Worm (Caenorhabditis elegans): ENCODE measurements around the gene F23F1.6.

F23F1.6 gene

DNA sequence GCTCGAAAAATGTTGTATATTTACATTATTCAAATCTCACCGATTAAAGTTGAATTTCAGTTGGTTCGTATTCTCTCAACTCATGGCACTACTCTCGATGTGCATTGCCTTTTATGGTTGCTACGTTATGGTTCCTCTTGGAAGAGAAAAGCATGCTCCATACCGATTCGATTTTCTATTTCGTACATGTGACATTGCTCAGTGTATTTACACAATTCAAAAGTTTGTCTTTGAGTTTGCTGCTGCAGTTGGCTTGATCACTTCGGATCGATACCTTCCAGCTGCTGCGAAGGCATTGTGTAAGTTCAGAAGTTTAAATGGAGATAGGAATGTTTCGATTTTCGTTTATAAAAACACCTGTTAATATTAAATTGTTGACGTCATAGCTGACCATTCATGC, 28.9 kb downstream of the F23F1.6 start:
- no peak for TF ChIP-seq ttx-3 (tag; optimal IDR thresholded peaks at IDR 0.05)
- TF ChIP-seq Y22D7AL.16 (tag; optimal IDR thresholded peaks at IDR 0.05) = no peak
- TF ChIP-seq ets-4 (tag; optimal IDR thresholded peaks at IDR 0.05) = no peak
- no peak for TF ChIP-seq syd-9 (tag; optimal IDR thresholded peaks at IDR 0.05)
- TF ChIP-seq unc-55 (GFP tag; optimal IDR thresholded peaks at IDR 0.05) = no peak

DNA sequence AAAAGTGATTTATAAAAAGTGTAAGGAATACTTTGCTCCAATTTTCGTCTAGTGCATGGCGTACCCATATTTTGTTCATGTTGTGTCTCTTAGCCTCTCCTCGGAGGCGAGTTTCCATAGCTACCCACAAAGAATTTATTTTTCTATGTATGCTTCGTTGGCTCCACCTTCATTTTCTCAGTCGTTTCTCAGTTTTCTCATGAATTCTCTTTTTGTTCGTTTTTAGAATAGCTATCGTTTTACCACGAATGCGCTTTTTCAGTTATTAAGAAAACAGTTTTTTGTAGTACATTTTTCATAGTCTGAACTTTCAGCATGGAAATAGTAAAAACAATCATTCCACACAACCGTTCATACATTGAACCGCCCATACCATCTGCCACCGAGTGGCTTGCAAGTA, 30.8 kb downstream of the F23F1.6 start, which contains the start of gene osta-1:
Gene osta-1 (plus strand): TSS at position 309 of the 400 bp plus-strand sequence.
- TF ChIP-seq fkh-6 (tag; optimal IDR thresholded peaks at IDR 0.05) = no peak

ce11 chrII:4793-5192, 32.3 kb downstream of the F23F1.6 start:
- TF ChIP-seq ceh-18 (tag; optimal IDR thresholded peaks at IDR 0.05) (no peak), che-1 (tag; optimal IDR thresholded peaks at IDR 0.05) (no peak), fkh-6 (tag; optimal IDR thresholded peaks at IDR 0.05) (no peak), ceh-45 (GFP tag; IDR thresholded peaks at IDR 0.05) (no peak), ceh-34 (tag; optimal IDR thresholded peaks at IDR 0.05) (no peak), unc-3 (GFP tag; conservative IDR thresholded peaks at IDR 0.05) (no peak), unc-3 (tag; optimal IDR thresholded peaks at IDR 0.05) (no peak)

- no peak for TF ChIP-seq elt-2 (tag; optimal IDR thresholded peaks at IDR 0.05)
- TF ChIP-seq nfya-1 (tag; optimal IDR thresholded peaks at IDR 0.05) = peak; percentile 61
- no peak for TF ChIP-seq nhr-232 (tag; optimal IDR thresholded peaks at IDR 0.05)
- no peak for TF ChIP-seq dmd-4 (tag; optimal IDR thresholded peaks at IDR 0.05; ENCODE audit: borderline replicate concordance)
- peak; percentile 15 for TF ChIP-seq ceh-31 (tag; optimal IDR thresholded peaks at IDR 0.05)
- TF ChIP-seq lin-11 (tag; optimal IDR thresholded peaks at IDR 0.05) = no peak
- TF ChIP-seq sox-2 (GFP tag; IDR thresholded peaks at IDR 0.05) = no peak
- TF ChIP-seq ztf-16 (tag; optimal IDR thresholded peaks at IDR 0.05) = no peak
- TF ChIP-seq K02D7.2 (tag; optimal IDR thresholded peaks at IDR 0.05) = no peak
- no peak for TF ChIP-seq elt-4 (tag; optimal IDR thresholded peaks at IDR 0.05)
- TF ChIP-seq unc-55 (GFP tag; optimal IDR thresholded peaks at IDR 0.05) = peak; percentile 32
- no peak for TF ChIP-seq unc-3 (GFP tag; conservative IDR thresholded peaks at IDR 0.05)
- TF ChIP-seq unc-3 (tag; optimal IDR thresholded peaks at IDR 0.05) = no peak
- TF ChIP-seq fax-1 (tag; optimal IDR thresholded peaks at IDR 0.05) = no peak
- TF ChIP-seq fkh-6 (tag; optimal IDR thresholded peaks at IDR 0.05) = no peak
- TF ChIP-seq unc-42 (tag; optimal IDR thresholded peaks at IDR 0.05) = no peak
- TF ChIP-seq ets-4 (tag; optimal IDR thresholded peaks at IDR 0.05) = no peak
- TF ChIP-seq nhr-11 (tag; optimal IDR thresholded peaks at IDR 0.05) = no peak
- no peak for TF ChIP-seq pha-2 (tag; optimal IDR thresholded peaks at IDR 0.05)
- TF ChIP-seq ceh-24 (tag; optimal IDR thresholded peaks at IDR 0.05) = no peak
- TF ChIP-seq pax-1 (tag; optimal IDR thresholded peaks at IDR 0.05) = no peak
- no peak for TF ChIP-seq ceh-48 (tag; optimal IDR thresholded peaks at IDR 0.05)
- TF ChIP-seq pros-1 (tag; optimal IDR thresholded peaks at IDR 0.05) = no peak
- TF ChIP-seq tbx-7 (tag; optimal IDR thresholded peaks at IDR 0.05) = no peak
- TF ChIP-seq ceh-9 (tag; optimal IDR thresholded peaks at IDR 0.05) = no peak
- TF ChIP-seq ceh-34 (tag; optimal IDR thresholded peaks at IDR 0.05) = no peak
Observed at ce11 chrII:1334-1898, 35.7 kb downstream of the F23F1.6 start, which contains the start of gene 2L52.1. Gene 2L52.1, plus strand, starts transcription at chrII:1848.

DNA sequence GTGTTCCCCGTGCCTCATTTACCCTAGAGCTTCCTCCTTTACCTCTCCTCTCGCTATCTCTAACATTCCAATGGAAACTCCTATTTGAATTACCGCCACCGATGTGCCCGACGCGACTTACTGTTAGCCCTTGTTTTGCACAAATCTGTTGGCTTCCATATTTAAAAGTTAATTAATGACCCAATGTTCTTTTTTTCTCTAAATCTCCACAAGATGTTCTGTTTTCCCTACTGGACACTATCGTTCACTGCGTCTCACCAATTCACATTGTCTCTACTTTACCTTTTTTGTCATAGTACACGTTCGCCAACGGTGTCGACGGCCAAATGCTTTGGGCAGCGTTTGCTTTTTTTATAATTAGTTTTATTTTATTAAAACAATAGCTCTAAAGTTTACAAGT, 36.5 kb downstream of the F23F1.6 start:
- TF ChIP-seq C08G9.2 (tag; optimal IDR thresholded peaks at IDR 0.05) (no peak), sox-2 (GFP tag; IDR thresholded peaks at IDR 0.05) (no peak), nhr-11 (tag; optimal IDR thresholded peaks at IDR 0.05) (no peak), rnt-1 (tag; optimal IDR thresholded peaks at IDR 0.05) (no peak), ztf-16 (tag; optimal IDR thresholded peaks at IDR 0.05) (no peak), ahr-1 (tag; optimal IDR thresholded peaks at IDR 0.05) (no peak), C38D4.7 (GFP tag; optimal IDR thresholded peaks at IDR 0.05) (no peak), ceh-48 (tag; optimal IDR thresholded peaks at IDR 0.05) (no peak), lin-11 (tag; optimal IDR thresholded peaks at IDR 0.05) (no peak), pha-4 (tag; optimal IDR thresholded peaks at IDR 0.05) (no peak), ceh-34 (tag; optimal IDR thresholded peaks at IDR 0.05) (no peak), hlh-13 (GFP tag; optimal IDR thresholded peaks at IDR 0.05) (no peak), syd-9 (tag; optimal IDR thresholded peaks at IDR 0.05) (no peak), odd-2 (tag; optimal IDR thresholded peaks at IDR 0.05) (no peak), ceh-9 (tag; optimal IDR thresholded peaks at IDR 0.05) (no peak), pros-1 (tag; optimal IDR thresholded peaks at IDR 0.05) (no peak), unc-55 (GFP tag; optimal IDR thresholded peaks at IDR 0.05) (no peak)
